Worm (Caenorhabditis elegans): ENCODE data around the gene sox-4.

ce11 chrX:3537335-3537734 is 28.5 kb upstream of the sox-4 start, which contains the start of gene gyg-1:
- no peak for TF ChIP-seq dmd-4 (tag; optimal IDR thresholded peaks at IDR 0.05)
- no peak for TF ChIP-seq snpc-4 (tag; optimal IDR thresholded peaks at IDR 0.05)
- no peak for TF ChIP-seq skn-1 (tag; optimal IDR thresholded peaks at IDR 0.05)
- TF ChIP-seq unc-62 (GFP tag; optimal IDR thresholded peaks at IDR 0.05) = no peak
- no peak for TF ChIP-seq elt-3 (tag; optimal IDR thresholded peaks at IDR 0.05)
- no peak for TF ChIP-seq ceh-82 (tag; optimal IDR thresholded peaks at IDR 0.05)
- TF ChIP-seq nhr-10 (tag; optimal IDR thresholded peaks at IDR 0.05) = no peak
- no peak for TF ChIP-seq lsy-2 (tag; optimal IDR thresholded peaks at IDR 0.05)

Data from whole organism, L2 larva.